Fruit fly (Drosophila melanogaster) whole organism: ENCODE data around the gene Polr3E.

Experiments
- CG8478 ChIP-seq: fragments of >200 bp; optimal IDR thresholded peaks from 2 replicates; lab custom pipeline; 2018; ENCODE audit warnings: inconsistent platforms
- psq ChIP-seq: fragments of >200 bp; optimal IDR thresholded peaks from 2 replicates; lab custom pipeline; 2017
- usp ChIP-seq: fragments of >200 bp; optimal IDR thresholded peaks from 2 replicates; lab custom pipeline; 2017; ENCODE audit warnings: missing biosample characterization, missing genetic modification characterization, mixed read lengths

DNA sequence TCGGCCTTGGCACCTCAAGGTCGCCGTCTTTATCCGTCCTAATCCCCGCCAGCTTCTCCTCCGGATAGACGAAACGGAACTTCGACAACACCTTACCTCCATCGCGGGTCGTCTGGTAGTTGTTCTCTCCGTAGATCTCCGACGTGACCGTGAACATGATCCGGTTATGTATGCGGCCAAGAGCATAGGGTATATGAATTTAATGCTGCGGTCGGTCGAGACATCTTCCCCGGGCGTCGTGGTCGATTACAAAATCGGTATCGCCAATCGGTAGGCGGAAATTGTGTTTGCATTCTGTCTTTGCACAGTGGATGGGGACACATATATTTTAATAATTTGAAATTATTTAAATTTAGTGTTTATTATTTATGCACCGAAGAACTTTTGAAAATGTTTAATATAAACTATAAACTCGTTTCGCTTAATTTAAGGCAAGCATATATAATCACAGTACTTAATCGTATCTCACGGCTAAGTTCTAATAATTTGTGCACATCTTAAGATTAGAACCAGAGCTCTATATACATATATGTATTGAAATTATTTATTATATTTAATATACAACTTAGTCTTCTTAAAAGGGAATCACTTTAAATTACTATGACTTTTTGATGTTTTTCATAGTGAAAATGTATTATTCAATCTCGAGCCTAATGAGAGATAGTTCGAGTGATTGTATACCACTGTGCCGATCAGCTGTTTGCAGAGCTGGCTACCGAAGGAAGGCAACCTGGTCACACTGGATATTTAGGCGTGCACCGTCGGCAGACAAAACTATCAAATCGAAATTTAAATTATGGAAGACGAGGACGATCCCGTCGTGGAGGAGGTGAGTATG is at the start of gene Polr3E, which contains the start of gene CG10584:
- TF ChIP-seq usp: no peak
- TF ChIP-seq CG8478 (lab: Kevin White, UChicago): no peak
- no peak for TF ChIP-seq psq (lab: Kevin White, UChicago)
